Worm (Caenorhabditis elegans) whole organism, late embryonic: Measurements from ENCODE around the gene xbx-9.

Experiments used
- K09A11.1 ChIP-seq: sonication (generic microtip); optimal IDR thresholded peaks from 2 replicates; lab custom pipeline; 2017; ENCODE audit warnings: antibody characterized with exemption, mild to moderate bottlenecking, missing genetic modification characterization, missing compliant biosample characterization; ENCODE audit not compliant: insufficient read depth
- T23F11.4 ChIP-seq: fragments of 200-800 bp; sonication (Bioruptor generic); optimal IDR thresholded peaks from 2 replicates; lab custom pipeline; 2018; ENCODE audit warnings: mild to moderate bottlenecking, missing genetic modification characterization, missing compliant biosample characterization
- Y22D7AL.16 ChIP-seq: sonication (generic microtip); optimal IDR thresholded peaks from 2 replicates; lab custom pipeline; 2016; ENCODE audit warnings: missing genetic modification characterization, missing compliant biosample characterization
- ahr-1 ChIP-seq: sonication (generic microtip); optimal IDR thresholded peaks from 2 replicates; lab custom pipeline; 2016; ENCODE audit warnings: missing genetic modification characterization, missing compliant biosample characterization
- ceh-14 ChIP-seq: sonication (generic microtip); optimal IDR thresholded peaks from 2 replicates; lab custom pipeline; 2016; ENCODE audit warnings: missing genotype, missing genetic modification characterization, missing compliant biosample characterization
- ceh-18 ChIP-seq: sonication (generic microtip); optimal IDR thresholded peaks from 2 replicates; lab custom pipeline; 2016; ENCODE audit warnings: missing genetic modification characterization, missing compliant biosample characterization
- ceh-19 ChIP-seq: fragments of 200-800 bp; sonication (Bioruptor generic); optimal IDR thresholded peaks from 2 replicates; lab custom pipeline; 2018; ENCODE audit warnings: mild to moderate bottlenecking, missing genetic modification characterization, missing compliant biosample characterization
- ceh-2 ChIP-seq: sonication (generic microtip); optimal IDR thresholded peaks from 2 replicates; lab custom pipeline; 2016; ENCODE audit warnings: missing genotype, missing genetic modification characterization, missing compliant biosample characterization
- ceh-22 ChIP-seq: sonication (generic microtip); optimal IDR thresholded peaks from 2 replicates; lab custom pipeline; 2017; ENCODE audit warnings: missing biosample characterization, missing genetic modification characterization
- ceh-24 ChIP-seq: sonication (generic microtip); optimal IDR thresholded peaks from 2 replicates; lab custom pipeline; 2016; ENCODE audit warnings: mild to moderate bottlenecking, missing genetic modification characterization, missing compliant biosample characterization
- ceh-31 ChIP-seq: sonication (generic microtip); optimal IDR thresholded peaks from 2 replicates; lab custom pipeline; 2016; ENCODE audit warnings: missing genetic modification characterization, missing compliant biosample characterization
- ceh-34 ChIP-seq: sonication (generic microtip); optimal IDR thresholded peaks from 2 replicates; lab custom pipeline; 2016; ENCODE audit warnings: mild to moderate bottlenecking, missing genetic modification characterization, missing compliant biosample characterization
- ceh-6 ChIP-seq: fragments of 200-800 bp; sonication (Bioruptor generic); optimal IDR thresholded peaks from 2 replicates; lab custom pipeline; 2018; ENCODE audit warnings: mild to moderate bottlenecking, missing genetic modification characterization, missing compliant biosample characterization
- ceh-9 ChIP-seq: sonication (generic microtip); optimal IDR thresholded peaks from 2 replicates; lab custom pipeline; 2016; ENCODE audit warnings: mild to moderate bottlenecking, missing genetic modification characterization, inconsistent platforms, missing compliant biosample characterization
- che-1 ChIP-seq: sonication (generic microtip); optimal IDR thresholded peaks from 2 replicates; lab custom pipeline; 2016; ENCODE audit warnings: mild to moderate bottlenecking, missing genetic modification characterization, missing compliant biosample characterization
- dmd-4 ChIP-seq: sonication (generic microtip); optimal IDR thresholded peaks from 2 replicates; lab custom pipeline; 2016; ENCODE audit warnings: borderline replicate concordance, missing genetic modification characterization, missing compliant biosample characterization
- dve-1 ChIP-seq: sonication (generic microtip); optimal IDR thresholded peaks from 2 replicates; lab custom pipeline; 2017; ENCODE audit warnings: antibody characterized with exemption, mild to moderate bottlenecking, missing genetic modification characterization, missing compliant biosample characterization
- ets-4 ChIP-seq: sonication (generic microtip); optimal IDR thresholded peaks from 2 replicates; lab custom pipeline; 2016; ENCODE audit warnings: missing genetic modification characterization, missing compliant biosample characterization
- fax-1 ChIP-seq: sonication (generic microtip); optimal IDR thresholded peaks from 2 replicates; lab custom pipeline; 2016; ENCODE audit warnings: missing genotype, missing genetic modification characterization, missing compliant biosample characterization
- fkh-10 ChIP-seq: fragments of 150-350 bp; optimal IDR thresholded peaks from 2 replicates; lab custom pipeline; 2014; ENCODE audit warnings: missing biosample characterization, missing genetic modification reagents, missing genetic modification characterization
- fkh-6 ChIP-seq: sonication (generic microtip); optimal IDR thresholded peaks from 2 replicates; lab custom pipeline; 2016; ENCODE audit warnings: missing genetic modification characterization, missing compliant biosample characterization
- gmeb-2 ChIP-seq: sonication (generic microtip); optimal IDR thresholded peaks from 2 replicates; lab custom pipeline; 2016; ENCODE audit warnings: missing genetic modification characterization, inconsistent platforms, missing compliant biosample characterization
- hlh-13 ChIP-seq: fragments of 200-800 bp; sonication (Bioruptor generic); optimal IDR thresholded peaks from 2 replicates; lab custom pipeline; 2018; ENCODE audit warnings: mild to moderate bottlenecking, missing genetic modification characterization, missing compliant biosample characterization
- hlh-15 ChIP-seq: sonication (generic microtip); optimal IDR thresholded peaks from 2 replicates; lab custom pipeline; 2016; ENCODE audit warnings: missing genetic modification characterization, missing compliant biosample characterization
- hlh-30 ChIP-seq: sonication (generic microtip); optimal IDR thresholded peaks from 2 replicates; lab custom pipeline; 2017; ENCODE audit warnings: antibody characterized with exemption, missing genetic modification characterization, missing compliant biosample characterization; ENCODE audit not compliant: insufficient read depth
- hlh-8 ChIP-seq: sonication (generic microtip); optimal IDR thresholded peaks from 2 replicates; lab custom pipeline; 2016; ENCODE audit warnings: missing genotype, missing genetic modification characterization, missing compliant biosample characterization
- lim-6 ChIP-seq: sonication (generic microtip); optimal IDR thresholded peaks from 2 replicates; lab custom pipeline; 2016; ENCODE audit warnings: missing genetic modification characterization, missing compliant biosample characterization
- lin-11 ChIP-seq: fragments of 200-800 bp; sonication (Bioruptor generic); optimal IDR thresholded peaks from 2 replicates; lab custom pipeline; 2018; ENCODE audit warnings: mild to moderate bottlenecking, missing genetic modification characterization, missing compliant biosample characterization
- madf-2 ChIP-seq: sonication (generic microtip); optimal IDR thresholded peaks from 2 replicates; lab custom pipeline; 2017; ENCODE audit warnings: missing genetic modification characterization, missing compliant biosample characterization
- nfya-1 ChIP-seq: sonication (generic microtip); optimal IDR thresholded peaks from 2 replicates; lab custom pipeline; 2017; ENCODE audit warnings: missing genetic modification characterization, mild to moderate bottlenecking, missing compliant biosample characterization, antibody characterized with exemption, moderate library complexity
- nhr-11 ChIP-seq: fragments of 150-350 bp; optimal IDR thresholded peaks from 2 replicates; lab custom pipeline; 2014; ENCODE audit warnings: missing biosample characterization, missing genetic modification characterization
- nhr-232 ChIP-seq: sonication (generic microtip); optimal IDR thresholded peaks from 2 replicates; lab custom pipeline; 2016; ENCODE audit warnings: missing genetic modification characterization, missing compliant biosample characterization
- npax-4 ChIP-seq: sonication (generic microtip); optimal IDR thresholded peaks from 2 replicates; lab custom pipeline; 2016; ENCODE audit warnings: missing genetic modification characterization, missing compliant biosample characterization
- odd-2 ChIP-seq: sonication (generic microtip); optimal IDR thresholded peaks from 2 replicates; lab custom pipeline; 2017; ENCODE audit warnings: antibody characterized with exemption, mild to moderate bottlenecking, missing genetic modification characterization, missing compliant biosample characterization
- pag-3 ChIP-seq: sonication (generic microtip); optimal IDR thresholded peaks from 2 replicates; lab custom pipeline; 2016; ENCODE audit warnings: missing compliant biosample characterization, missing genetic modification characterization, borderline replicate concordance
- pat-9 ChIP-seq: fragments of 200-800 bp; sonication (Bioruptor generic); optimal IDR thresholded peaks from 2 replicates; lab custom pipeline; 2018; ENCODE audit warnings: mild to moderate bottlenecking, missing genetic modification characterization, moderate library complexity, missing compliant biosample characterization
- pha-2 ChIP-seq: sonication (generic microtip); optimal IDR thresholded peaks from 2 replicates; lab custom pipeline; 2017; ENCODE audit warnings: mild to moderate bottlenecking, missing genetic modification characterization, missing compliant biosample characterization
- pha-4 ChIP-seq: fragments of 150-350 bp; optimal IDR thresholded peaks from 2 replicates; lab custom pipeline; 2018; ENCODE audit warnings: missing biosample characterization, missing genetic modification reagents, missing genetic modification characterization
- pqm-1 ChIP-seq: sonication (generic microtip); optimal IDR thresholded peaks from 2 replicates; lab custom pipeline; 2016; ENCODE audit warnings: missing genetic modification characterization, missing compliant biosample characterization
- pros-1 ChIP-seq: fragments of 150-350 bp; optimal IDR thresholded peaks from 2 replicates; lab custom pipeline; 2014; ENCODE audit warnings: missing biosample characterization, missing genetic modification reagents, missing genetic modification characterization
- ref-2 ChIP-seq: sonication (generic microtip); optimal IDR thresholded peaks from 2 replicates; lab custom pipeline; 2016; ENCODE audit warnings: missing genetic modification characterization, missing compliant biosample characterization
- rnt-1 ChIP-seq: sonication (generic microtip); optimal IDR thresholded peaks from 2 replicates; lab custom pipeline; 2016; ENCODE audit warnings: missing genetic modification characterization, missing compliant biosample characterization
- sdc-2 ChIP-seq: sonication (generic microtip); optimal IDR thresholded peaks from 2 replicates; lab custom pipeline; 2016; ENCODE audit warnings: missing genotype, missing genetic modification characterization, missing compliant biosample characterization
- sox-4 ChIP-seq: sonication (generic microtip); optimal IDR thresholded peaks from 2 replicates; lab custom pipeline; 2017; ENCODE audit warnings: mild to moderate bottlenecking, missing genetic modification characterization, inconsistent platforms, missing compliant biosample characterization
- syd-9 ChIP-seq: sonication (generic microtip); optimal IDR thresholded peaks from 2 replicates; lab custom pipeline; 2016; ENCODE audit warnings: mild to moderate bottlenecking, missing genetic modification characterization, moderate library complexity, missing compliant biosample characterization
- tbx-7 ChIP-seq: sonication (generic microtip); optimal IDR thresholded peaks from 2 replicates; lab custom pipeline; 2016; ENCODE audit warnings: missing genotype, missing genetic modification characterization, missing compliant biosample characterization
- ttx-3 ChIP-seq: sonication (generic microtip); optimal IDR thresholded peaks from 2 replicates; lab custom pipeline; 2016; ENCODE audit warnings: missing genetic modification reagents, missing genetic modification characterization, missing compliant biosample characterization
- unc-3 ChIP-seq, 2 experiments: fragments of 200-800 bp in 1 of 2; sonication (Bioruptor generic) in 1 of 2; sonication (generic microtip) in 1 of 2; conservative IDR thresholded peaks in 1 of 2; optimal IDR thresholded peaks in 1 of 2; 2 replicates each; pipeline versions ENCODE4 v1.3.6 to Lab custom; 2016 to 2022; ENCODE audit warnings: missing compliant biosample characterization in 2 of 2, missing genetic modification characterization in 2 of 2, missing genetic modification reagents in 1 of 2
- unc-42 ChIP-seq: sonication (generic microtip); optimal IDR thresholded peaks from 2 replicates; lab custom pipeline; 2016; ENCODE audit warnings: missing genotype, missing genetic modification characterization, missing compliant biosample characterization
- unc-86 ChIP-seq: sonication (generic microtip); optimal IDR thresholded peaks from 2 replicates; lab custom pipeline; 2016; ENCODE audit warnings: missing genetic modification characterization, missing compliant biosample characterization
- zip-5 ChIP-seq: sonication (generic microtip); optimal IDR thresholded peaks from 2 replicates; lab custom pipeline; 2016; ENCODE audit warnings: missing genetic modification characterization, missing compliant biosample characterization
- ztf-16 ChIP-seq: sonication (generic microtip); optimal IDR thresholded peaks from 2 replicates; lab custom pipeline; 2017; ENCODE audit warnings: missing genetic modification characterization, missing compliant biosample characterization

The xbx-9 gene

DNA sequence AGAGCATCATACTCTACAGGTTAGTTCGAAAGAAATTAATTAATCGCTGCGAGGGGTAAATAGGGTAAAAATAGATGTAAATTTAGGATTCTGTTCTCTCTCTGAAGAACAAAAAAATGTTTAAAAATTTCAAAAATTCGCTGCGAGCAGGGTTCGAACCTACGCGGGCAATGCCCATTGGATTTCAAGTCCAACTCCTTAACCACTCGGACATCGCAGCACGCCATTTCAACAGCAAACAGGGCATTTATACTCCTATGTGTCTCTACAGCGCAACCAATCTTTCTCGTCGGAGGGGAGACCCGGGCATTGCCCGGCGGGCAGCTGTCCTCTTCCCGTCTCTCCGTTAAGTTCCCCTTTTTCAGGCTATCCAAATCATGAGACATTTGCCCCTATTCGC is 46.2 kb downstream of the xbx-9 start:
- TF ChIP-seq pros-1 (tag; lab: Kevin White, UChicago) (no peak), Y22D7AL.16 (tag; lab: Kevin White, UChicago) (peak; percentile 93), ceh-19 (GFP tag; lab: Kevin White, UChicago) (peak; percentile 95), pha-2 (tag; lab: Kevin White, UChicago) (peak; percentile 92), madf-2 (tag; lab: Kevin White, UChicago) (peak; percentile 91), K09A11.1 (tag; lab: Kevin White, UChicago) (peak; percentile 68), odd-2 (tag; lab: Kevin White, UChicago) (peak; percentile 76), zip-5 (tag; lab: Kevin White, UChicago) (peak; percentile 82), gmeb-2 (tag; lab: Kevin White, UChicago) (peak; percentile 92), pag-3 (peak; percentile 71), ceh-18 (tag; lab: Kevin White, UChicago) (peak; percentile 75), unc-3 (GFP tag; conservative IDR thresholded peaks at IDR 0.05; lab: Robert Waterston, UW) (peak; percentile 96), unc-3 (tag; optimal IDR thresholded peaks at IDR 0.05; lab: Kevin White, UChicago) (peak; percentile 84), nhr-11 (no peak), ceh-34 (peak; percentile 89), hlh-15 (tag; lab: Kevin White, UChicago) (peak; percentile 86), unc-86 (tag; lab: Kevin White, UChicago) (peak; percentile 88), pqm-1 (tag; lab: Kevin White, UChicago) (peak; percentile 78), ceh-24 (tag; lab: Kevin White, UChicago) (peak; percentile 47), ahr-1 (tag; lab: Kevin White, UChicago) (peak; percentile 67), dve-1 (tag; lab: Kevin White, UChicago) (peak; percentile 81), ref-2 (tag; lab: Kevin White, UChicago) (peak; percentile 91), fkh-10 (GFP tag; lab: Kevin White, UChicago) (peak; percentile 81), che-1 (tag; lab: Kevin White, UChicago) (peak; percentile 90), ets-4 (tag; lab: Kevin White, UChicago) (peak; percentile 48), sox-4 (tag; lab: Kevin White, UChicago) (peak; percentile 94), hlh-8 (tag; lab: Kevin White, UChicago) (peak; percentile 51), nfya-1 (peak; percentile 69), dmd-4 (tag; lab: Kevin White, UChicago) (peak; percentile 80), hlh-30 (peak; percentile 30), tbx-7 (tag; lab: Kevin White, UChicago) (no peak), fax-1 (tag; lab: Kevin White, UChicago) (peak; percentile 88), nhr-232 (peak; percentile 89), syd-9 (peak; percentile 92), pat-9 (tag; lab: Kevin White, UChicago) (peak; percentile 87), sdc-2 (tag; lab: Kevin White, UChicago) (peak; percentile 73), ceh-31 (peak; percentile 73), ttx-3 (tag; lab: Kevin White, UChicago) (peak; percentile 88), unc-42 (peak; percentile 68), T23F11.4 (GFP tag; lab: Kevin White, UChicago) (peak; percentile 90), lim-6 (tag; lab: Kevin White, UChicago) (peak; percentile 75), pha-4 (tag; lab: Kevin White, UChicago) (no peak), ceh-9 (tag; lab: Kevin White, UChicago) (peak; percentile 84), npax-4 (tag; lab: Kevin White, UChicago) (peak; percentile 76), lin-11 (tag; lab: Kevin White, UChicago) (peak; percentile 86), ceh-14 (tag; lab: Kevin White, UChicago) (peak; percentile 88), ceh-2 (tag; lab: Kevin White, UChicago) (peak; percentile 82), fkh-6 (tag; lab: Kevin White, UChicago) (peak; percentile 92), hlh-13 (GFP tag; lab: Kevin White, UChicago) (peak; percentile 80), rnt-1 (tag; lab: Kevin White, UChicago) (peak; percentile 69), ceh-6 (GFP tag; lab: Kevin White, UChicago) (peak; percentile 92), ceh-22 (tag; lab: Kevin White, UChicago) (no peak), ztf-16 (tag; lab: Kevin White, UChicago) (peak; percentile 91)
